Worm (Caenorhabditis elegans): ENCODE data around the gene Y43F8B.13.

The Y43F8B.13 gene

ce11 chrV:19467574-19467973, 11.8 kb downstream of the Y43F8B.13 start, which contains the start of gene Y43F8B.23:
Gene Y43F8B.23, minus strand, starts transcription at chrV:19467648.
- TF ChIP-seq nhr-28 (tag; optimal IDR thresholded peaks at IDR 0.05): no peak
- TF ChIP-seq ham-2 (GFP tag; optimal IDR thresholded peaks at IDR 0.05): no peak
- TF ChIP-seq mep-1 (tag; optimal IDR thresholded peaks at IDR 0.05): no peak
- TF ChIP-seq elt-3 (tag; optimal IDR thresholded peaks at IDR 0.05): no peak
- no peak for TF ChIP-seq snpc-4 (tag; optimal IDR thresholded peaks at IDR 0.05)
- no peak for TF ChIP-seq ceh-83 (GFP tag; optimal IDR thresholded peaks at IDR 0.05)

ce11 chrV:19468083-19468482, 12.3 kb downstream of the Y43F8B.13 start, which contains the start of gene Y43F8B.12:
Gene Y43F8B.12, plus strand, starts transcription at chrV:19468383.
- TF ChIP-seq ham-2 (GFP tag; optimal IDR thresholded peaks at IDR 0.05): no peak
- TF ChIP-seq sem-2 (GFP tag; optimal IDR thresholded peaks at IDR 0.05): no peak
- TF ChIP-seq sptf-1 (tag; optimal IDR thresholded peaks at IDR 0.05): no peak
- TF ChIP-seq bed-3 (GFP tag; optimal IDR thresholded peaks at IDR 0.05): no peak
- TF ChIP-seq ceh-43 (GFP tag; optimal IDR thresholded peaks at IDR 0.05): no peak
- TF ChIP-seq unc-120 (tag; optimal IDR thresholded peaks at IDR 0.05; ENCODE audit: poor library complexity, severe bottlenecking): no peak
- TF ChIP-seq mab-5 (tag; optimal IDR thresholded peaks at IDR 0.05): no peak
- TF ChIP-seq tbx-8 (GFP tag; optimal IDR thresholded peaks at IDR 0.05): no peak
- TF ChIP-seq M03D4.4 (tag; optimal IDR thresholded peaks at IDR 0.05): no peak
- TF ChIP-seq hlh-1 (tag; optimal IDR thresholded peaks at IDR 0.05): no peak
- no peak for TF ChIP-seq drap-1 (GFP tag; optimal IDR thresholded peaks at IDR 0.05)
- no peak for TF ChIP-seq unc-39 (tag; optimal IDR thresholded peaks at IDR 0.05)

- TF ChIP-seq ceh-39 (tag; optimal IDR thresholded peaks at IDR 0.05) (no peak), nhr-2 (tag; optimal IDR thresholded peaks at IDR 0.05) (no peak), mep-1 (tag; optimal IDR thresholded peaks at IDR 0.05) (no peak), nhr-237 (tag; optimal IDR thresholded peaks at IDR 0.05) (no peak), zip-8 (tag; optimal IDR thresholded peaks at IDR 0.05) (no peak), unc-39 (tag; optimal IDR thresholded peaks at IDR 0.05) (no peak), blmp-1 (tag; optimal IDR thresholded peaks at IDR 0.05) (no peak), ces-1 (GFP tag; optimal IDR thresholded peaks at IDR 0.05) (no peak), drap-1 (GFP tag; optimal IDR thresholded peaks at IDR 0.05) (no peak), lin-13 (tag; optimal IDR thresholded peaks at IDR 0.05) (no peak), nhr-12 (tag; optimal IDR thresholded peaks at IDR 0.05) (no peak), nhr-28 (tag; optimal IDR thresholded peaks at IDR 0.05) (no peak)
Observed at ce11 chrV:19470385-19470784, 14.6 kb downstream of the Y43F8B.13 start, which contains the start of gene Y43F8B.11. Gene Y43F8B.11, plus strand, starts transcription at chrV:19470685.

ce11 chrV:19473842-19474514, 18.2 kb downstream of the Y43F8B.13 start, which contains the start of gene Y43F8B.10:
Gene Y43F8B.10, plus strand, starts transcription at chrV:19474464.
- TF ChIP-seq elt-3 (tag; optimal IDR thresholded peaks at IDR 0.05): no peak
- TF ChIP-seq nhr-237 (tag; optimal IDR thresholded peaks at IDR 0.05): no peak
- no peak for TF ChIP-seq bed-3 (GFP tag; optimal IDR thresholded peaks at IDR 0.05)
- no peak for TF ChIP-seq flh-1 (GFP tag; optimal IDR thresholded peaks at IDR 0.05)
- no peak for TF ChIP-seq lin-13 (tag; optimal IDR thresholded peaks at IDR 0.05)
- peak; percentile 29 for TF ChIP-seq unc-120 (tag; optimal IDR thresholded peaks at IDR 0.05; ENCODE audit: poor library complexity, severe bottlenecking)
- TF ChIP-seq elt-1 (tag; optimal IDR thresholded peaks at IDR 0.05; ENCODE audit: borderline replicate concordance, insufficient read depth): no peak
- peak; percentile 64 for TF ChIP-seq hlh-1 (tag; optimal IDR thresholded peaks at IDR 0.05)
- no peak for TF ChIP-seq ceh-83 (GFP tag; optimal IDR thresholded peaks at IDR 0.05)
- TF ChIP-seq nhr-12 (tag; optimal IDR thresholded peaks at IDR 0.05): no peak

ce11 chrV:19477302-19477701, 21.6 kb downstream of the Y43F8B.13 start:
- TF ChIP-seq hlh-1 (tag; optimal IDR thresholded peaks at IDR 0.05) (no peak), nhr-76 (tag; optimal IDR thresholded peaks at IDR 0.05) (no peak), lin-13 (tag; optimal IDR thresholded peaks at IDR 0.05) (no peak), nhr-12 (tag; optimal IDR thresholded peaks at IDR 0.05) (no peak), ceh-39 (tag; optimal IDR thresholded peaks at IDR 0.05) (no peak), sem-2 (GFP tag; optimal IDR thresholded peaks at IDR 0.05) (no peak), tbx-8 (GFP tag; optimal IDR thresholded peaks at IDR 0.05) (no peak), nhr-237 (tag; optimal IDR thresholded peaks at IDR 0.05) (no peak), lsy-2 (tag; optimal IDR thresholded peaks at IDR 0.05) (no peak), nhr-2 (tag; optimal IDR thresholded peaks at IDR 0.05) (no peak), ham-2 (GFP tag; optimal IDR thresholded peaks at IDR 0.05) (no peak), M03D4.4 (tag; optimal IDR thresholded peaks at IDR 0.05) (no peak), snpc-4 (tag; optimal IDR thresholded peaks at IDR 0.05) (no peak)

Data from whole organism, mixed stage, embryonic.